Fruit fly (Drosophila melanogaster) whole organism, embryonic: Measurements from ENCODE around the gene CG9837.

ENCODE experiments used
- ATbp ChIP-seq: fragments of 200-800 bp; sonication (Bioruptor generic); optimal IDR thresholded peaks from 2 replicates; lab custom pipeline; 2017; ENCODE audit warnings: missing biosample characterization, mild to moderate bottlenecking, missing genetic modification characterization, missing genetic modification reagents
- CG11504 ChIP-seq: fragments of 200-800 bp; sonication (Bioruptor generic); optimal IDR thresholded peaks from 3 replicates; lab custom pipeline; 2019; ENCODE audit warnings: missing biosample characterization, mild to moderate bottlenecking, missing genetic modification characterization, moderate library complexity
- CG11696 ChIP-seq: fragments of 200-800 bp; sonication (Bioruptor generic); IDR thresholded peaks from 2 replicates; pipeline ENCODE4 v1.3.6; 2022; ENCODE audit warnings: missing biosample characterization, missing genetic modification characterization
- CG12104 ChIP-seq: fragments of 200-800 bp; sonication (Bioruptor generic); optimal IDR thresholded peaks from 3 replicates; lab custom pipeline; 2016; ENCODE audit warnings: missing biosample characterization, missing genetic modification characterization
- CG13287 ChIP-seq: fragments of 200-800 bp; sonication (Bioruptor generic); IDR thresholded peaks from 2 replicates; pipeline ENCODE4 v1.3.6; 2022; ENCODE audit warnings: missing biosample characterization, missing genetic modification characterization; ENCODE audit not compliant: partially characterized antibody
- CG15011 ChIP-seq: fragments of 200-800 bp; sonication (Bioruptor generic); optimal IDR thresholded peaks from 3 replicates; lab custom pipeline; 2018; ENCODE audit warnings: missing biosample characterization, mild to moderate bottlenecking, missing genetic modification characterization
- CG15696 ChIP-seq: fragments of 200-800 bp; sonication (Bioruptor generic); optimal IDR thresholded peaks from 2 replicates; lab custom pipeline; 2019; ENCODE audit warnings: missing biosample characterization, mild to moderate bottlenecking, missing genetic modification characterization, moderate library complexity
- CG1647 ChIP-seq: fragments of 200-800 bp; sonication (Bioruptor generic); optimal IDR thresholded peaks from 3 replicates; lab custom pipeline; 2016; ENCODE audit warnings: missing biosample characterization, missing genetic modification characterization
- CG16863 ChIP-seq: fragments of 200-800 bp; sonication (Bioruptor generic); optimal IDR thresholded peaks from 3 replicates; lab custom pipeline; 2016; ENCODE audit warnings: missing biosample characterization, missing genetic modification characterization
- CG17829 ChIP-seq: fragments of 200-800 bp; optimal IDR thresholded peaks from 2 replicates; lab custom pipeline; 2019; ENCODE audit warnings: missing biosample characterization, mild to moderate bottlenecking, missing genetic modification characterization, moderate library complexity
- CG18599 ChIP-seq: fragments of 200-800 bp; sonication (Bioruptor generic); optimal IDR thresholded peaks from 3 replicates; lab custom pipeline; 2017; ENCODE audit warnings: missing biosample characterization, missing genetic modification characterization, mild to moderate bottlenecking, moderate library complexity, missing genetic modification reagents
- CG2202 ChIP-seq: fragments of 200-800 bp; sonication (Bioruptor generic); optimal IDR thresholded peaks from 2 replicates; lab custom pipeline; 2018; ENCODE audit warnings: missing biosample characterization, mild to moderate bottlenecking, missing genetic modification characterization
- CG3163 ChIP-seq: fragments of 200-800 bp; sonication (Bioruptor generic); optimal IDR thresholded peaks from 3 replicates; lab custom pipeline; 2016; ENCODE audit warnings: missing biosample characterization, missing genetic modification characterization
- CG32532 ChIP-seq: fragments of 200-800 bp; sonication (Bioruptor generic); IDR thresholded peaks from 2 replicates; pipeline ENCODE4 v1.3.6; 2022; ENCODE audit warnings: missing biosample characterization, missing genetic modification characterization
- CG5953 ChIP-seq: fragments of 200-800 bp; sonication (Bioruptor generic); IDR thresholded peaks from 2 replicates; pipeline ENCODE4 v1.3.6; 2022; ENCODE audit warnings: missing biosample characterization, missing genetic modification characterization
- CG6272 ChIP-seq: fragments of 200-800 bp; sonication (Bioruptor generic); IDR thresholded peaks from 2 replicates; pipeline ENCODE4 v1.3.6; 2022; ENCODE audit warnings: missing biosample characterization, missing genetic modification characterization
- CG9437 ChIP-seq: fragments of 200-800 bp; sonication (Bioruptor generic); optimal IDR thresholded peaks from 2 replicates; lab custom pipeline; 2018; ENCODE audit warnings: missing biosample characterization, mild to moderate bottlenecking, missing genetic modification characterization
- Dek ChIP-seq: fragments of 200-800 bp; sonication (Bioruptor generic); optimal IDR thresholded peaks from 3 replicates; lab custom pipeline; 2019; ENCODE audit warnings: missing biosample characterization, mild to moderate bottlenecking, missing genetic modification characterization, moderate library complexity
- Dp ChIP-seq: fragments of 200-800 bp; sonication (Bioruptor generic); optimal IDR thresholded peaks from 2 replicates; lab custom pipeline; 2018; ENCODE audit warnings: missing biosample characterization, mild to moderate bottlenecking, missing genetic modification characterization, moderate library complexity
- Dref ChIP-seq: fragments of 200-800 bp; sonication (Bioruptor generic); IDR thresholded peaks from 2 replicates; pipeline ENCODE4 v1.3.6; 2022; ENCODE audit warnings: missing biosample characterization, missing genetic modification characterization
- Ets65A ChIP-seq: fragments of 200-800 bp; sonication (Bioruptor generic); peaks from one replicate; lab custom pipeline; 2016; ENCODE audit warnings: missing biosample characterization, missing genetic modification characterization
- Gsc ChIP-seq: fragments of 200-800 bp; sonication (Bioruptor generic); IDR thresholded peaks from 2 replicates; pipeline ENCODE4 v1.3.6; 2022; ENCODE audit warnings: missing biosample characterization, missing genetic modification characterization
- HmgZ ChIP-seq: fragments of 200-800 bp; sonication (Bioruptor generic); optimal IDR thresholded peaks from 2 replicates; lab custom pipeline; 2018; ENCODE audit warnings: missing biosample characterization, mild to moderate bottlenecking, missing genetic modification characterization
- Hmx ChIP-seq: fragments of 200-800 bp; sonication (Bioruptor generic); optimal IDR thresholded peaks from 2 replicates; lab custom pipeline; 2016; ENCODE audit warnings: missing biosample characterization, missing genetic modification characterization
- Hsf ChIP-seq: fragments of 200-800 bp; sonication (Bioruptor generic); optimal IDR thresholded peaks from 3 replicates; lab custom pipeline; 2016; ENCODE audit warnings: missing biosample characterization, missing genetic modification characterization
- NC2α ChIP-seq: fragments of 200-800 bp; sonication (Bioruptor generic); optimal IDR thresholded peaks from 2 replicates; lab custom pipeline; 2016; ENCODE audit warnings: missing biosample characterization, missing genetic modification characterization
- Neu2 ChIP-seq: fragments of 200-800 bp; sonication (Bioruptor generic); optimal IDR thresholded peaks from 3 replicates; lab custom pipeline; 2016; ENCODE audit warnings: missing biosample characterization, missing genetic modification characterization, borderline replicate concordance
- Nf-YA ChIP-seq: fragments of 200-800 bp; sonication (Bioruptor generic); IDR thresholded peaks from 2 replicates; pipeline ENCODE4 v1.3.6; 2022; ENCODE audit warnings: missing biosample characterization, missing genetic modification characterization
- Optix ChIP-seq: fragments of 200-800 bp; sonication (Bioruptor generic); IDR thresholded peaks from 3 replicates; pipeline ENCODE4 v1.3.6; 2022; ENCODE audit warnings: missing biosample characterization, missing genetic modification characterization
- Ptx1 ChIP-seq: fragments of 200-800 bp; sonication (Bioruptor generic); IDR thresholded peaks from 2 replicates; pipeline ENCODE4 v1.3.6; 2022; ENCODE audit warnings: missing biosample characterization, missing genetic modification characterization
- Stat92E ChIP-seq, 3 experiments: fragments of >200 bp in 2 of 3; fragments of 200-800 bp in 1 of 3; sonication (Bioruptor generic) in 1 of 3; optimal IDR thresholded peaks; 2 replicates each; lab custom pipeline; 2017 to 2019; ENCODE audit warnings: missing biosample characterization in 3 of 3, missing genetic modification characterization in 3 of 3, mild to moderate bottlenecking in 1 of 3, moderate library complexity in 1 of 3
- Tbp ChIP-seq: fragments of >200 bp; optimal IDR thresholded peaks from 2 replicates; lab custom pipeline; 2018; ENCODE audit warnings: missing biosample characterization, missing genetic modification characterization
- amos ChIP-seq: fragments of 200-800 bp; sonication (Bioruptor generic); IDR thresholded peaks from 2 replicates; pipeline ENCODE4 v1.3.6; 2022; ENCODE audit warnings: missing biosample characterization, missing genetic modification characterization; ENCODE audit not compliant: partially characterized antibody
- ara ChIP-seq: fragments of 200-800 bp; sonication (Bioruptor generic); IDR thresholded peaks from 2 replicates; pipeline ENCODE4 v1.3.6; 2022; ENCODE audit warnings: missing biosample characterization, missing genetic modification characterization
- caup ChIP-seq: fragments of 200-800 bp; sonication (Bioruptor generic); optimal IDR thresholded peaks from 3 replicates; lab custom pipeline; 2017; ENCODE audit warnings: missing biosample characterization, mild to moderate bottlenecking, missing genetic modification characterization, moderate library complexity; ENCODE audit not compliant: severe bottlenecking
- exex ChIP-seq: fragments of 200-800 bp; sonication (Bioruptor generic); optimal IDR thresholded peaks from 4 replicates; lab custom pipeline; 2018; ENCODE audit warnings: missing biosample characterization, mild to moderate bottlenecking, missing genetic modification characterization, moderate library complexity
- fd64A ChIP-seq: fragments of 200-800 bp; sonication (Bioruptor generic); optimal IDR thresholded peaks from 3 replicates; lab custom pipeline; 2018; ENCODE audit warnings: missing biosample characterization, mild to moderate bottlenecking, missing genetic modification characterization
- fd96Cb ChIP-seq: fragments of 200-800 bp; sonication (Bioruptor generic); optimal IDR thresholded peaks from 2 replicates; lab custom pipeline; 2018; ENCODE audit warnings: missing biosample characterization, mild to moderate bottlenecking, missing genetic modification characterization, moderate library complexity
- fu2 ChIP-seq: fragments of 200-800 bp; sonication (Bioruptor generic); optimal IDR thresholded peaks from 2 replicates; lab custom pipeline; 2016; ENCODE audit warnings: missing biosample characterization, missing genetic modification characterization
- gcm ChIP-seq: fragments of 200-800 bp; sonication (Bioruptor generic); optimal IDR thresholded peaks from 2 replicates; lab custom pipeline; 2019; ENCODE audit warnings: missing biosample characterization, mild to moderate bottlenecking, missing genetic modification characterization, moderate library complexity
- hkb ChIP-seq, 2 experiments: fragments of 200-800 bp in 1 of 2; fragments of >200 bp in 1 of 2; sonication (Bioruptor generic) in 1 of 2; IDR thresholded peaks in 1 of 2; optimal IDR thresholded peaks in 1 of 2; 2 replicates each; pipeline versions ENCODE4 v1.3.6 to Lab custom; 2017 to 2022; ENCODE audit warnings: missing biosample characterization in 1 of 2, missing genetic modification characterization in 1 of 2
- jumu ChIP-seq: fragments of 200-800 bp; sonication (Bioruptor generic); optimal IDR thresholded peaks from 3 replicates; lab custom pipeline; 2016; ENCODE audit warnings: missing biosample characterization, missing genetic modification characterization
- kah ChIP-seq: fragments of 200-800 bp; sonication (Bioruptor generic); optimal IDR thresholded peaks from 2 replicates; lab custom pipeline; 2018; ENCODE audit warnings: missing biosample characterization, mild to moderate bottlenecking, missing genetic modification characterization
- pzg ChIP-seq: fragments of 200-800 bp; sonication (Bioruptor generic); optimal IDR thresholded peaks from 3 replicates; lab custom pipeline; 2018; ENCODE audit warnings: missing biosample characterization, mild to moderate bottlenecking, missing genetic modification characterization, moderate library complexity
- sd ChIP-seq: fragments of 200-800 bp; sonication (Bioruptor generic); optimal IDR thresholded peaks from 3 replicates; lab custom pipeline; 2018; ENCODE audit warnings: missing biosample characterization, mild to moderate bottlenecking, missing genetic modification characterization, moderate library complexity
- ttk ChIP-seq: fragments of 200-800 bp; sonication (Bioruptor generic); IDR thresholded peaks from 2 replicates; pipeline ENCODE4 v2.1.2; 2022; ENCODE audit warnings: missing biosample characterization, missing genetic modification characterization
- twi ChIP-seq: fragments of 200-800 bp; optimal IDR thresholded peaks from 2 replicates; lab custom pipeline; 2019; ENCODE audit warnings: missing biosample characterization, mild to moderate bottlenecking, missing genetic modification characterization, moderate library complexity
- vnd ChIP-seq: fragments of 200-800 bp; sonication (Bioruptor generic); IDR thresholded peaks from 3 replicates; pipeline ENCODE4 v1.3.6; 2022; ENCODE audit warnings: missing biosample characterization, missing genetic modification characterization; ENCODE audit not compliant: partially characterized antibody
- vvl ChIP-seq: fragments of 200-800 bp; sonication (Bioruptor generic); IDR thresholded peaks from 2 replicates; pipeline ENCODE4 v1.3.6; 2022; ENCODE audit warnings: missing biosample characterization, missing genetic modification characterization
- zen ChIP-seq: fragments of 200-800 bp; sonication (Bioruptor generic); optimal IDR thresholded peaks from 3 replicates; lab custom pipeline; 2018; ENCODE audit warnings: missing biosample characterization, mild to moderate bottlenecking, missing genetic modification characterization, moderate library complexity

The CG9837 gene

dm6 chr3R:8820428-8820912, 7.1 kb upstream of the CG9837 start, which contains the start of gene aqz (continued):
- TF ChIP-seq amos (peak; percentile 73; the same call in 1 of the 2 replicates), pzg (GFP tag; lab: Kevin White, UChicago) (peak; percentile 98), Neu2 (GFP tag; lab: Kevin White, UChicago) (peak; percentile 91), Hsf (peak; percentile 45), ttk (GFP tag; lab: Robert Waterston, UW) (peak; percentile 57; the same call in 1 of the 2 replicates), Gsc (no peak), caup (GFP tag; lab: Kevin White, UChicago) (peak; percentile 81), Tbp (GFP tag; lab: Kevin White, UChicago) (peak; percentile 72), Dek (peak; percentile 72), CG15696 (tag; lab: Kevin White, UChicago) (no peak), CG2202 (tag; lab: Kevin White, UChicago) (peak; percentile 25), CG15011 (GFP tag; lab: Kevin White, UChicago) (peak; percentile 31), gcm (GFP tag; lab: Kevin White, UChicago) (peak; percentile 42), CG9437 (GFP tag; lab: Kevin White, UChicago) (no peak), vnd (GFP tag; lab: Robert Waterston, UW) (peak; percentile 19; the same call in 1 of the 3 replicates), fd64A (GFP tag; lab: Kevin White, UChicago) (peak; percentile 51), Nf-YA (peak; percentile 24; the same call in 1 of the 2 replicates), Dp (GFP tag; lab: Kevin White, UChicago) (peak; percentile 77), hkb (optimal IDR thresholded peaks at IDR 0.05; lab: Kevin White, UChicago) (peak; percentile 27), hkb (GFP tag; IDR thresholded peaks at IDR 0.05; lab: Robert Waterston, UW) (peak; percentile 63), CG6272 (peak; percentile 39; the same call in 1 of the 2 replicates), ara (GFP tag; lab: Robert Waterston, UW) (peak; percentile 70), CG16863 (GFP tag; lab: Kevin White, UChicago) (peak; percentile 33), CG18599 (GFP tag; lab: Kevin White, UChicago) (peak; percentile 63), twi (peak; percentile 46), CG17829 (peak; percentile 77), CG5953 (GFP tag; lab: Robert Waterston, UW) (no peak), CG3163 (GFP tag; lab: Kevin White, UChicago) (peak; percentile 69), NC2α (GFP tag; lab: Kevin White, UChicago) (peak; percentile 91), CG12104 (GFP tag; lab: Kevin White, UChicago) (no peak), Optix (no peak), exex (tag; lab: Kevin White, UChicago) (peak; percentile 66), ATbp (GFP tag; lab: Kevin White, UChicago) (peak; percentile 51)
- TF ChIP-seq, all 482 proteins: peak for 349

dm6 chr3R:8819551-8820057, 6.2 kb upstream of the CG9837 start:
- no peak for TF ChIP-seq Dref
- no peak for TF ChIP-seq HmgZ (tag; lab: Kevin White, UChicago)
- TF ChIP-seq zen (tag; lab: Kevin White, UChicago), result peak; percentile 46
- TF ChIP-seq fu2 (GFP tag; lab: Kevin White, UChicago), result peak; percentile 12
- no peak for TF ChIP-seq Ets65A (GFP tag; lab: Kevin White, UChicago)
- no peak for TF ChIP-seq jumu (GFP tag; lab: Kevin White, UChicago)
- TF ChIP-seq CG11696 (GFP tag; lab: Robert Waterston, UW), result peak; percentile 84
- peak; percentile 9 for TF ChIP-seq CG11504 (tag; lab: Kevin White, UChicago)
- no peak for TF ChIP-seq fd96Cb (tag; lab: Kevin White, UChicago)
- no peak; the same call in 1 of the 2 replicates for TF ChIP-seq CG13287 (GFP tag; lab: Robert Waterston, UW)
- TF ChIP-seq Ptx1 (GFP tag; lab: Robert Waterston, UW), result no peak
- peak; percentile 33; the same call in 1 of the 2 replicates for TF ChIP-seq CG32532 (GFP tag; lab: Robert Waterston, UW)
- no peak for TF ChIP-seq Stat92E (GFP tag; optimal IDR thresholded peaks at IDR 0.05; lab: Kevin White, UChicago)
- TF ChIP-seq kah (GFP tag; lab: Kevin White, UChicago), result no peak
- TF ChIP-seq sd, result peak; percentile 66
- peak; percentile 54 for TF ChIP-seq CG1647 (GFP tag; lab: Kevin White, UChicago)
- TF ChIP-seq Hmx (GFP tag; lab: Kevin White, UChicago), result no peak
- TF ChIP-seq vvl, result 0 out of 2 replicates have a peak, but pooled peaks have one; percentile 45
